Fruit fly (Drosophila melanogaster) whole organism, embryonic: Measurements from ENCODE around the gene Cyp313a1.

Source experiments
- Abd-B ChIP-seq: fragments of 200-800 bp; sonication (Bioruptor generic); optimal IDR thresholded peaks from 2 replicates; lab custom pipeline; 2018; ENCODE audit warnings: missing biosample characterization, mild to moderate bottlenecking, missing genetic modification characterization, moderate library complexity
- Atf-2 ChIP-seq: fragments of 200-800 bp; sonication (Bioruptor generic); optimal IDR thresholded peaks from 2 replicates; lab custom pipeline; 2016; ENCODE audit warnings: missing biosample characterization, missing genetic modification characterization
- C15 ChIP-seq: fragments of 200-800 bp; sonication (Bioruptor generic); IDR thresholded peaks from 3 replicates; pipeline ENCODE4 v1.3.6; 2022; ENCODE audit warnings: missing biosample characterization, missing genetic modification characterization
- CG10274 ChIP-seq: fragments of 200-800 bp; sonication (Bioruptor generic); optimal IDR thresholded peaks from 3 replicates; lab custom pipeline; 2017; ENCODE audit warnings: missing biosample characterization, mild to moderate bottlenecking, missing genetic modification characterization
- CG10565 ChIP-seq: fragments of 200-800 bp; sonication (Bioruptor generic); optimal IDR thresholded peaks from 3 replicates; lab custom pipeline; 2016; ENCODE audit warnings: missing biosample characterization, mild to moderate bottlenecking, missing genetic modification characterization
- CG16863 ChIP-seq: fragments of 200-800 bp; sonication (Bioruptor generic); optimal IDR thresholded peaks from 3 replicates; lab custom pipeline; 2016; ENCODE audit warnings: missing biosample characterization, missing genetic modification characterization
- CG18476 ChIP-seq: fragments of 200-800 bp; sonication (Bioruptor generic); optimal IDR thresholded peaks from 2 replicates; lab custom pipeline; 2016; ENCODE audit warnings: missing biosample characterization, mild to moderate bottlenecking, missing genetic modification characterization
- CG2120 ChIP-seq: fragments of 200-800 bp; sonication (Bioruptor generic); optimal IDR thresholded peaks from 3 replicates; lab custom pipeline; 2016; ENCODE audit warnings: missing biosample characterization, missing genetic modification characterization
- CG30431 ChIP-seq: fragments of 200-800 bp; sonication (Bioruptor generic); optimal IDR thresholded peaks from 2 replicates; lab custom pipeline; 2017; ENCODE audit warnings: missing biosample characterization, missing genetic modification characterization
- CG32772 ChIP-seq: fragments of 200-800 bp; sonication (Bioruptor generic); IDR thresholded peaks from 2 replicates; pipeline ENCODE4 v1.3.6; 2022; ENCODE audit warnings: missing biosample characterization, missing genetic modification characterization
- CG4424 ChIP-seq: fragments of 200-800 bp; sonication (Bioruptor generic); optimal IDR thresholded peaks from 3 replicates; lab custom pipeline; 2016; ENCODE audit warnings: missing biosample characterization, missing genetic modification characterization
- CG4617 ChIP-seq: fragments of 200-800 bp; sonication (Bioruptor generic); optimal IDR thresholded peaks from 3 replicates; lab custom pipeline; 2016; ENCODE audit warnings: missing biosample characterization, missing genetic modification characterization, borderline replicate concordance
- CG4820 ChIP-seq: fragments of 200-800 bp; sonication (Bioruptor generic); optimal IDR thresholded peaks from 3 replicates; lab custom pipeline; 2016; ENCODE audit warnings: missing biosample characterization, missing genetic modification characterization
- CG8478 ChIP-seq: fragments of >200 bp; optimal IDR thresholded peaks from 2 replicates; lab custom pipeline; 2018
- CG8924 ChIP-seq: fragments of 200-800 bp; optimal IDR thresholded peaks from 3 replicates; lab custom pipeline; 2019; ENCODE audit warnings: missing biosample characterization, mild to moderate bottlenecking, missing genetic modification characterization, moderate library complexity
- CG9817 ChIP-seq: fragments of 200-800 bp; sonication (Bioruptor generic); optimal IDR thresholded peaks from 2 replicates; lab custom pipeline; 2018; ENCODE audit warnings: missing biosample characterization, mild to moderate bottlenecking, missing genetic modification characterization, moderate library complexity
- Dbx ChIP-seq: fragments of 200-800 bp; sonication (Bioruptor generic); IDR thresholded peaks from 3 replicates; pipeline ENCODE4 v1.3.6; 2022; ENCODE audit warnings: missing biosample characterization, missing genetic modification characterization
- Dip2 ChIP-seq: fragments of 200-800 bp; sonication (Bioruptor generic); IDR thresholded peaks from 2 replicates; pipeline ENCODE4 v1.3.6; 2022; ENCODE audit warnings: missing biosample characterization, missing genetic modification characterization
- Ets97D ChIP-seq: fragments of 200-800 bp; sonication (Bioruptor generic); optimal IDR thresholded peaks from 3 replicates; lab custom pipeline; 2016; ENCODE audit warnings: missing biosample characterization, missing genetic modification characterization
- Gug ChIP-seq: fragments of 200-800 bp; sonication (Bioruptor generic); IDR thresholded peaks from 4 replicates; pipeline ENCODE4 v1.3.6; 2022; ENCODE audit warnings: missing biosample characterization, missing genetic modification characterization
- HHEX ChIP-seq: fragments of 200-800 bp; sonication (Bioruptor generic); optimal IDR thresholded peaks from 3 replicates; lab custom pipeline; 2017; ENCODE audit warnings: missing biosample characterization, mild to moderate bottlenecking, missing genetic modification characterization, missing genetic modification reagents
- Hsf ChIP-seq: fragments of 200-800 bp; sonication (Bioruptor generic); optimal IDR thresholded peaks from 3 replicates; lab custom pipeline; 2016; ENCODE audit warnings: missing biosample characterization, missing genetic modification characterization
- Mrtf ChIP-seq: fragments of 200-800 bp; sonication (Bioruptor generic); IDR thresholded peaks from 3 replicates; pipeline ENCODE4 v1.3.6; 2022; ENCODE audit warnings: missing biosample characterization, missing genetic modification characterization
- NC2β ChIP-seq: fragments of 200-800 bp; sonication (Bioruptor generic); optimal IDR thresholded peaks from 2 replicates; lab custom pipeline; 2016; ENCODE audit warnings: missing biosample characterization, missing genetic modification characterization
- Opbp ChIP-seq: fragments of 200-800 bp; sonication (Bioruptor generic); IDR thresholded peaks from 3 replicates; pipeline ENCODE4 v1.3.6; 2022; ENCODE audit warnings: missing biosample characterization, missing genetic modification characterization; ENCODE audit not compliant: partially characterized antibody
- Optix ChIP-seq: fragments of 200-800 bp; sonication (Bioruptor generic); IDR thresholded peaks from 3 replicates; pipeline ENCODE4 v1.3.6; 2022; ENCODE audit warnings: missing biosample characterization, missing genetic modification characterization
- Pdp1 ChIP-seq, 2 experiments: fragments of 200-800 bp; sonication (Bioruptor generic); optimal IDR thresholded peaks; 3 replicates each; lab custom pipeline; 2016; ENCODE audit warnings: missing biosample characterization in 2 of 2, missing genetic modification characterization in 2 of 2, mild to moderate bottlenecking in 1 of 2, moderate library complexity in 1 of 2
- Spps ChIP-seq: fragments of 200-800 bp; sonication (Bioruptor generic); optimal IDR thresholded peaks from 2 replicates; lab custom pipeline; 2018; ENCODE audit warnings: missing biosample characterization, mild to moderate bottlenecking, missing genetic modification characterization
- Tbp ChIP-seq: fragments of >200 bp; optimal IDR thresholded peaks from 2 replicates; lab custom pipeline; 2018; ENCODE audit warnings: missing biosample characterization, missing genetic modification characterization
- ara ChIP-seq: fragments of 200-800 bp; sonication (Bioruptor generic); IDR thresholded peaks from 2 replicates; pipeline ENCODE4 v1.3.6; 2022; ENCODE audit warnings: missing biosample characterization, missing genetic modification characterization
- ato ChIP-seq: fragments of 200-800 bp; sonication (Bioruptor generic); IDR thresholded peaks from 2 replicates; pipeline ENCODE4 v1.3.6; 2022; ENCODE audit warnings: missing biosample characterization, missing genetic modification characterization; ENCODE audit not compliant: partially characterized antibody
- btn ChIP-seq: fragments of 200-800 bp; sonication (Bioruptor generic); optimal IDR thresholded peaks from 2 replicates; lab custom pipeline; 2016; ENCODE audit warnings: missing biosample characterization, missing genetic modification characterization
- cg ChIP-seq: fragments of 200-800 bp; sonication (Bioruptor generic); optimal IDR thresholded peaks from 3 replicates; lab custom pipeline; 2019; ENCODE audit warnings: missing biosample characterization, mild to moderate bottlenecking, missing genetic modification characterization, moderate library complexity
- cwo ChIP-seq: fragments of 200-800 bp; sonication (Bioruptor generic); optimal IDR thresholded peaks from 3 replicates; lab custom pipeline; 2017; ENCODE audit warnings: missing biosample characterization, missing genetic modification characterization, mild to moderate bottlenecking, moderate library complexity, missing genetic modification reagents
- dati ChIP-seq: fragments of 200-800 bp; sonication (Bioruptor generic); IDR thresholded peaks from 2 replicates; pipeline ENCODE4 v1.3.6; 2022; ENCODE audit warnings: missing biosample characterization, missing genetic modification characterization
- esg ChIP-seq: fragments of 200-800 bp; sonication (Bioruptor generic); conservative IDR thresholded peaks from 2 replicates; pipeline ENCODE4 v1.3.6; 2022; ENCODE audit warnings: missing biosample characterization, missing genetic modification characterization
- gem ChIP-seq: fragments of 200-800 bp; sonication (Bioruptor generic); optimal IDR thresholded peaks from 2 replicates; lab custom pipeline; 2019; ENCODE audit warnings: missing biosample characterization, mild to moderate bottlenecking, missing genetic modification characterization, moderate library complexity
- hb ChIP-seq: fragments of 200-800 bp; sonication (Bioruptor generic); IDR thresholded peaks from 3 replicates; pipeline ENCODE4 v1.3.6; 2022; ENCODE audit warnings: missing biosample characterization, missing genetic modification characterization; ENCODE audit not compliant: partially characterized antibody
- ken ChIP-seq: fragments of 200-800 bp; sonication (Bioruptor generic); IDR thresholded peaks from 3 replicates; pipeline ENCODE4 v1.3.6; 2022; ENCODE audit warnings: missing biosample characterization, missing genetic modification characterization
- nom ChIP-seq: fragments of 200-800 bp; sonication (Bioruptor generic); optimal IDR thresholded peaks from 2 replicates; lab custom pipeline; 2017; ENCODE audit warnings: missing biosample characterization, missing genetic modification characterization, mild to moderate bottlenecking, moderate library complexity, missing genetic modification reagents
- odd ChIP-seq: fragments of 200-800 bp; sonication (Bioruptor generic); optimal IDR thresholded peaks from 2 replicates; lab custom pipeline; 2017; ENCODE audit warnings: missing biosample characterization, mild to moderate bottlenecking, missing genetic modification characterization
- onecut ChIP-seq: fragments of 200-800 bp; sonication (Bioruptor generic); IDR thresholded peaks from 2 replicates; pipeline ENCODE4 v1.3.6; 2022; ENCODE audit warnings: missing biosample characterization, missing genetic modification characterization
- pros ChIP-seq: fragments of 200-800 bp; sonication (Bioruptor generic); optimal IDR thresholded peaks from 3 replicates; lab custom pipeline; 2019; ENCODE audit warnings: missing biosample characterization, mild to moderate bottlenecking, missing genetic modification characterization, moderate library complexity
- schlank ChIP-seq: fragments of 200-800 bp; sonication (Bioruptor generic); optimal IDR thresholded peaks from 2 replicates; lab custom pipeline; 2018; ENCODE audit warnings: missing biosample characterization, mild to moderate bottlenecking, missing genetic modification characterization
- slou ChIP-seq: fragments of 200-800 bp; sonication (Bioruptor generic); optimal IDR thresholded peaks from 3 replicates; lab custom pipeline; 2016; ENCODE audit warnings: missing biosample characterization, missing genetic modification characterization
- so ChIP-seq: fragments of 200-800 bp; sonication (Bioruptor generic); IDR thresholded peaks from 3 replicates; pipeline ENCODE4 v1.3.6; 2022; ENCODE audit warnings: missing biosample characterization, missing genetic modification characterization
- stwl ChIP-seq: fragments of 200-800 bp; sonication (Bioruptor generic); optimal IDR thresholded peaks from 3 replicates; lab custom pipeline; 2018; ENCODE audit warnings: missing biosample characterization, mild to moderate bottlenecking, missing genetic modification characterization, moderate library complexity
- sug ChIP-seq: fragments of 200-800 bp; optimal IDR thresholded peaks from 2 replicates; lab custom pipeline; 2019; ENCODE audit warnings: missing biosample characterization, mild to moderate bottlenecking, missing genetic modification characterization, moderate library complexity
- tap ChIP-seq: fragments of 200-800 bp; optimal IDR thresholded peaks from 3 replicates; lab custom pipeline; 2019; ENCODE audit warnings: missing biosample characterization, mild to moderate bottlenecking, missing genetic modification characterization, moderate library complexity
- vnd ChIP-seq: fragments of 200-800 bp; sonication (Bioruptor generic); IDR thresholded peaks from 3 replicates; pipeline ENCODE4 v1.3.6; 2022; ENCODE audit warnings: missing biosample characterization, missing genetic modification characterization; ENCODE audit not compliant: partially characterized antibody
- z ChIP-seq: fragments of 200-800 bp; sonication (Bioruptor generic); IDR thresholded peaks from 3 replicates; pipeline ENCODE4 v1.3.6; 2022; ENCODE audit warnings: missing biosample characterization, missing genetic modification characterization

Gene Cyp313a1

DNA sequence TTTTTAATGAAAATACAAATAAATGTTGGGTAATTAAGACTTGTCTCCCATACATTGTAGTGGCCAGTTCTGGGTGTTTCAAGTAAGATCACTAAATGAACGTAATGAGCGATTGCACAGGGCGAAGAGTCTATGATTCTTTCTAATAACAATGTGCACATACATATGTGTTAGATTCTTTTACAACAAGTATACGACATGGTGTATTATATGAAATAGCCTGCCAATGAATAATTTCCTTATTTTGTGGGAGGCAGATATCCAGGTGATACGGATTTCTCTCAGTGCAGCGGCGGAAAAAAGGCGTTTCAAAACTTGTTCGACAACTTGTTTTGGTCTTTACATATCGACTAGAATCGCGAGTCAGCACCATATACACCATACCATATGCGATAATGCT lies 47.3 kb upstream of the Cyp313a1 start (continued):
- TF ChIP-seq CG30431 (GFP tag; lab: Kevin White, UChicago) (peak; percentile 15), Tbp (GFP tag; lab: Kevin White, UChicago) (no peak), vnd (no peak), CG8924 (peak; percentile 1), onecut (GFP tag; lab: Robert Waterston, UW) (no peak; the same call in 1 of the 2 replicates), ato (GFP tag; lab: Robert Waterston, UW) (no peak), Atf-2 (peak; percentile 33), slou (GFP tag; lab: Kevin White, UChicago) (peak; percentile 55), C15 (GFP tag; lab: Robert Waterston, UW) (0 out of 3 replicates have a peak, but pooled peaks have one; percentile 54), gem (tag; lab: Kevin White, UChicago) (peak; percentile 74), schlank (peak; percentile 40), Opbp (GFP tag; lab: Robert Waterston, UW) (no peak), Ets97D (GFP tag; lab: Kevin White, UChicago) (no peak), Dbx (GFP tag; lab: Robert Waterston, UW) (peak; percentile 83), Spps (tag; lab: Kevin White, UChicago) (no peak), z (GFP tag; lab: Robert Waterston, UW) (no peak), nom (no peak), Dip2 (GFP tag; lab: Robert Waterston, UW) (no peak), esg (GFP tag; lab: Robert Waterston, UW) (peak; percentile 39; the same call in 1 of the 2 replicates), dati (GFP tag; lab: Robert Waterston, UW) (no peak), pros (GFP tag; lab: Kevin White, UChicago) (no peak), CG9817 (peak; percentile 38), NC2β (GFP tag; lab: Kevin White, UChicago) (peak; percentile 35), CG18476 (GFP tag; lab: Kevin White, UChicago) (peak; percentile 10), Pdp1 (GFP tag; optimal IDR thresholded peaks at IDR 0.05; lab: Kevin White, UChicago) (peak; percentile 51 to 74), CG4424 (GFP tag; lab: Kevin White, UChicago) (peak; percentile 46), CG8478 (lab: Kevin White, UChicago) (no peak), CG10565 (GFP tag; lab: Kevin White, UChicago) (no peak), stwl (tag; lab: Kevin White, UChicago) (no peak), CG16863 (GFP tag; lab: Kevin White, UChicago) (no peak), CG32772 (GFP tag; lab: Robert Waterston, UW) (0 out of 2 replicates have a peak, but pooled peaks have one; percentile 16), sug (tag; lab: Kevin White, UChicago) (no peak), hb (GFP tag; lab: Robert Waterston, UW) (no peak), odd (GFP tag; lab: Kevin White, UChicago) (no peak), cwo (GFP tag; lab: Kevin White, UChicago) (no peak), Abd-B (no peak), HHEX (GFP tag; lab: Kevin White, UChicago) (peak; percentile 50), Mrtf (0 out of 3 replicates have a peak, but pooled peaks have one; percentile 38), CG2120 (peak; percentile 88), ken (GFP tag; lab: Robert Waterston, UW) (no peak), CG4820 (GFP tag; lab: Kevin White, UChicago) (peak; percentile 44), Optix (GFP tag; lab: Robert Waterston, UW) (0 out of 3 replicates have a peak, but pooled peaks have one; percentile 22), cg (GFP tag; lab: Kevin White, UChicago) (no peak), so (GFP tag; lab: Robert Waterston, UW) (no peak), CG4617 (GFP tag; lab: Kevin White, UChicago) (no peak), tap (tag; lab: Kevin White, UChicago) (no peak), Hsf (peak; percentile 32), ara (GFP tag; lab: Robert Waterston, UW) (no peak; the same call in 1 of the 2 replicates), Gug (peak; percentile 44; the same call in 2 of the 4 replicates), CG10274 (GFP tag; lab: Kevin White, UChicago) (peak; percentile 7), btn (GFP tag; lab: Kevin White, UChicago) (no peak)
